Fruit fly (Drosophila melanogaster) whole organism, pupa: Measurements from ENCODE around the gene CG5021.

Experiments
- CG10348 ChIP-seq: fragments of 200-800 bp; sonication (Bioruptor generic); IDR thresholded peaks from 2 replicates; pipeline ENCODE4 v1.3.6; 2022; ENCODE audit warnings: missing biosample characterization, missing genetic modification characterization
- CG12605 ChIP-seq: fragments of 200-800 bp; sonication (Bioruptor generic); IDR thresholded peaks from 2 replicates; pipeline ENCODE4 v1.3.6; 2022; ENCODE audit warnings: missing biosample characterization, missing genetic modification characterization
- CG13204 ChIP-seq: fragments of 200-800 bp; sonication (Bioruptor generic); optimal IDR thresholded peaks from 2 replicates; lab custom pipeline; 2018; ENCODE audit warnings: missing biosample characterization, mild to moderate bottlenecking, missing genetic modification characterization, moderate library complexity
- CG14655 ChIP-seq: fragments of 200-800 bp; sonication (Bioruptor generic); optimal IDR thresholded peaks from 3 replicates; lab custom pipeline; 2017; ENCODE audit warnings: mild to moderate bottlenecking, missing biosample characterization, missing genetic modification reagents, missing genetic modification characterization
- CG15710 ChIP-seq: fragments of 200-800 bp; sonication (Bioruptor generic); optimal IDR thresholded peaks from 2 replicates; lab custom pipeline; 2018; ENCODE audit warnings: missing biosample characterization, mild to moderate bottlenecking, missing genetic modification characterization, moderate library complexity
- CG17806 ChIP-seq: fragments of 200-800 bp; sonication (Bioruptor generic); optimal IDR thresholded peaks from 2 replicates; lab custom pipeline; 2018; ENCODE audit warnings: missing biosample characterization, mild to moderate bottlenecking, missing genetic modification characterization, moderate library complexity
- CG32121 ChIP-seq: fragments of 200-800 bp; sonication (Bioruptor generic); IDR thresholded peaks from 2 replicates; pipeline ENCODE4 v1.3.6; 2022; ENCODE audit warnings: missing biosample characterization, missing genetic modification characterization
- CG34367 ChIP-seq: fragments of 200-800 bp; sonication (Bioruptor generic); optimal IDR thresholded peaks from 2 replicates; lab custom pipeline; 2018; ENCODE audit warnings: missing biosample characterization, mild to moderate bottlenecking, missing genetic modification characterization
- CG4496 ChIP-seq: fragments of 200-800 bp; sonication (Bioruptor generic); IDR thresholded peaks from 3 replicates; pipeline ENCODE4 v1.3.6; 2022; ENCODE audit warnings: missing biosample characterization, missing genetic modification characterization
- CG8159 ChIP-seq: fragments of 200-800 bp; sonication (Bioruptor generic); optimal IDR thresholded peaks from 3 replicates; lab custom pipeline; 2018; ENCODE audit warnings: missing biosample characterization, mild to moderate bottlenecking, missing genetic modification characterization, moderate library complexity
- CG8301 ChIP-seq: fragments of 200-800 bp; sonication (Bioruptor generic); optimal IDR thresholded peaks from 2 replicates; lab custom pipeline; 2018; ENCODE audit warnings: missing biosample characterization, mild to moderate bottlenecking, missing genetic modification characterization
- CG9948 ChIP-seq: fragments of 200-800 bp; sonication (Bioruptor generic); optimal IDR thresholded peaks from 2 replicates; lab custom pipeline; 2018; ENCODE audit warnings: missing biosample characterization, mild to moderate bottlenecking, missing genetic modification characterization, moderate library complexity
- D1 ChIP-seq: fragments of 200-800 bp; sonication (Bioruptor generic); optimal IDR thresholded peaks from 2 replicates; lab custom pipeline; 2018; ENCODE audit warnings: missing biosample characterization, mild to moderate bottlenecking, missing genetic modification characterization, moderate library complexity
- EcR ChIP-seq: fragments of 200-800 bp; sonication (Bioruptor generic); optimal IDR thresholded peaks from 3 replicates; lab custom pipeline; 2019; ENCODE audit warnings: missing biosample characterization, missing genetic modification characterization, mild to moderate bottlenecking, moderate library complexity, missing genetic modification reagents
- Ets98B ChIP-seq: fragments of 200-800 bp; sonication (Bioruptor generic); IDR thresholded peaks from 2 replicates; pipeline ENCODE4 v1.3.6; 2022; ENCODE audit warnings: missing biosample characterization, missing genetic modification characterization
- Pif1A ChIP-seq: fragments of 200-800 bp; sonication (Bioruptor generic); optimal IDR thresholded peaks from 3 replicates; lab custom pipeline; 2016; ENCODE audit warnings: missing biosample characterization, missing genetic modification characterization
- Pif1B ChIP-seq: fragments of 200-800 bp; sonication (Bioruptor generic); optimal IDR thresholded peaks from 3 replicates; lab custom pipeline; 2016; ENCODE audit warnings: missing biosample characterization, missing genetic modification characterization
- Snoo ChIP-seq: fragments of 200-800 bp; sonication (Bioruptor generic); optimal IDR thresholded peaks from 3 replicates; lab custom pipeline; 2017; ENCODE audit warnings: missing biosample characterization, mild to moderate bottlenecking, missing genetic modification characterization, inconsistent platforms
- fd96Ca ChIP-seq: fragments of 200-800 bp; sonication (Bioruptor generic); IDR thresholded peaks from 3 replicates; pipeline ENCODE4 v1.3.6; 2022; ENCODE audit warnings: missing biosample characterization, missing genetic modification characterization
- gl ChIP-seq: fragments of 200-800 bp; sonication (Bioruptor generic); optimal IDR thresholded peaks from 2 replicates; lab custom pipeline; 2018; ENCODE audit warnings: missing biosample characterization, mild to moderate bottlenecking, missing genetic modification characterization
- rn ChIP-seq: fragments of 200-800 bp; sonication (Bioruptor generic); IDR thresholded peaks from 2 replicates; pipeline ENCODE4 v1.3.6; 2022; ENCODE audit warnings: missing biosample characterization, missing genetic modification characterization

Gene CG5021

DNA sequence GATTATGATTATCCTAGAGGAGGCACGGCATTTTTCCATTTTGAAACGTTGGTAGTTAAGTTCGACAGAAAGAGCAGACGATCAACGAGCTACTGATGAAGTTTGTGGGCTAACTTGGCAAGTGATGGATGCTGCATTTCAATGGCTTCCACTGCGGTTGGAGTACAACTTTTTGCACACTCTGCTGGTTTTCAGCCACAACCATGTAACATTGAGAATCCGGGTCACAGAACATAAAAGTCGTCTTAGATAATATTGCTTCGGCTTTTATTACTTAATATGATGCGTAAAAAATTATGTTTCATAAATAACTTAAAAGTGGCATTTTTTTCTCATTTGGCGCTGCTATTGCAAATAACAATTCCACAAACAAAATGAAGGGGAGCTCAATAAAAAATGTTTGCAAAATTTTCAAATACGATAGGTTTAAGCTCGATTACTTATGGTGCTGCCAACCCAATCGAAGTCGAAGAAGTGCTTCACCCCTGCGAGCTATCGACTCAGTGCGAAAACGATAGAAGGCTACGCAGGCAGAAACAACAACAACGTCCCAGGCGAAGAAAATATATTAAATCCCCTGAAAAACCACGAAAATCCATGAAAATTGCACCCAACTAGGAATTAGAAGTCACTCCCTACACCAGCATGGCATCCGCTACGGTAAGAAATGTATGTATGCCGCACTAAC is at the start of gene CG5021, which contains the start of gene CG5653:
Gene CG5021 (plus strand): TSS at position 506 of the 688 bp plus-strand sequence.
Gene CG5653 (minus strand): TSS at position 51 of the 688 bp plus-strand sequence.
- TF ChIP-seq CG8159 (tag; lab: Kevin White, UChicago) (no peak), gl (tag; lab: Kevin White, UChicago) (peak; percentile 3)

DNA sequence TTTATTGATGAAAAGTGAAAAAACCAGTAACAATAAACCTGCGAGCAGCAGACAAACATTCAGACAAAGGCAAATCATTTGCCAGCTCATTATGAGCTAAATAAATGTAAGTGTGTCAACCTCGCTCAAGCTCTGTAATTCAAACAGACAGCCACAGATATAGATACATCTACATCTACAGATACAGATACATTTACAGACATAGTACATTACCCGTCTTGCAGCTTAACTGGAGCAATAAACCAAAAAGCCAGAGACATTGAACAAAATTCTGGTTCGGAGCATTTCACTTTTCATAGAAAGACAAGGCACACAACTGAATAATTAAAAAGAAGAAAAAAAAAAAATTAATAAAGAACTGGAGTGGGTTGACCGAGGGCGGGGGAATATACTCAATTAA is 47.0 kb upstream of the CG5021 start:
- TF ChIP-seq Ets98B (GFP tag; lab: Robert Waterston, UW) (no peak), Snoo (tag; lab: Kevin White, UChicago) (no peak), CG8301 (tag; lab: Kevin White, UChicago) (no peak), D1 (tag; lab: Kevin White, UChicago) (no peak), CG14655 (GFP tag; lab: Kevin White, UChicago) (no peak), gl (tag; lab: Kevin White, UChicago) (no peak), EcR (GFP tag; lab: Kevin White, UChicago) (no peak), CG34367 (tag; lab: Kevin White, UChicago) (no peak), CG9948 (tag; lab: Kevin White, UChicago) (no peak), Pif1A (GFP tag; lab: Kevin White, UChicago) (no peak), Pif1B (GFP tag; lab: Kevin White, UChicago) (no peak), CG12605 (GFP tag; lab: Robert Waterston, UW) (no peak), CG4496 (no peak), CG15710 (tag; lab: Kevin White, UChicago) (no peak), fd96Ca (no peak)

DNA sequence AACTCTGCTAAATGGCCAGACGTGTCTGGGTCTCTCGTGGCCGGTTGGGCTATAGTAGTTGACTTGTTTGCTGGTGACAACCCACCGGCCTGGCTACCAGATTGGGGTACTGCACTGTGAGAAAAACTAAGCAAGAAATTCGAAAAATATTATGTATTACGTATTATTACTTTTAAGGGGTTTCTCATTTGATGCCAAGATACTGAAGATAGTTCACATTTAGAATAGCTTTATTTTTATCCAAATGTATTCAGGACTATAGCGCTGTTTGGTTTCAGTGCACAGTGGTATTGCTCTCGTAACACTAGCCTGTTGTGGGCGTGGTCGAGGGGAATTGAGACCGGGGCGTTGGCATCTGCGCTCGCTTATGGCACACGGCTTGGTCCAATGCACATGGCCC is 45.9 kb upstream of the CG5021 start:
- TF ChIP-seq CG10348 (GFP tag; lab: Robert Waterston, UW) (peak; percentile 55; the same call in 1 of the 2 replicates), gl (tag; lab: Kevin White, UChicago) (no peak), rn (GFP tag; lab: Robert Waterston, UW) (peak; percentile 66), CG12605 (GFP tag; lab: Robert Waterston, UW) (peak; percentile 88), CG17806 (tag; lab: Kevin White, UChicago) (peak; percentile 52), fd96Ca (peak; percentile 91), CG9948 (tag; lab: Kevin White, UChicago) (peak; percentile 53), CG4496 (peak; percentile 93), CG32121 (GFP tag; lab: Robert Waterston, UW) (peak; percentile 94), CG14655 (GFP tag; lab: Kevin White, UChicago) (peak; percentile 76), CG8301 (tag; lab: Kevin White, UChicago) (peak; percentile 79), CG15710 (tag; lab: Kevin White, UChicago) (peak; percentile 36), Pif1A (GFP tag; lab: Kevin White, UChicago) (peak; percentile 80), CG34367 (tag; lab: Kevin White, UChicago) (peak; percentile 26), CG13204 (GFP tag; lab: Kevin White, UChicago) (no peak), Pif1B (GFP tag; lab: Kevin White, UChicago) (peak; percentile 34), CG8159 (tag; lab: Kevin White, UChicago) (peak; percentile 39), Ets98B (GFP tag; lab: Robert Waterston, UW) (peak; percentile 94), D1 (tag; lab: Kevin White, UChicago) (no peak), EcR (GFP tag; lab: Kevin White, UChicago) (peak; percentile 17), Snoo (tag; lab: Kevin White, UChicago) (peak; percentile 8)

DNA sequence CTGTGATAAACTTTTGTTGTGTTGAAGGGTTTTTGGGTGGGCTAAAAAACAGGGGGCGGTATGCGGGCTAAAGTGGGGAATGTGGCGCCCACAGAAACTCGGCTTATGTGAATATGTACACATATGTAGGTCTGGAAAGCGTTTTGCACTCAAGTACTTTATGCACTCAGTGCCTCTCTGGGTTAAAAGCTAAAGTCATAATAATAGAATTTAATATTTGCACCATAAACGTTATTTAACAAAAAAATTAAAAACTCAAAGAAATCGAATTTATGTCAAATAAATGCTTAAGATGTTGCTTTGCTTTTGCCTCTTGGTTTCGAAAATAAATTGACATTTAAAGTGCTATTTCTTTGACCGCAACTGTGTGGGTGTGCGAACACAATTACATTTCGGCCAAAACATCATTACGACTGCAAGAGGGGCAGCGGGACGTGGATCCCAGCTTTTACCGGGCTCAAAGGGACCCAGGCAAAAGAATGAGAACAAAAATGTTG is 42.2 kb upstream of the CG5021 start:
- TF ChIP-seq CG10348 (GFP tag; lab: Robert Waterston, UW) (no peak), CG32121 (GFP tag; lab: Robert Waterston, UW) (peak; percentile 59), CG14655 (GFP tag; lab: Kevin White, UChicago) (peak; percentile 29), CG8301 (tag; lab: Kevin White, UChicago) (no peak), CG15710 (tag; lab: Kevin White, UChicago) (peak; percentile 10), CG12605 (GFP tag; lab: Robert Waterston, UW) (peak; percentile 43), CG9948 (tag; lab: Kevin White, UChicago) (peak; percentile 6), CG13204 (GFP tag; lab: Kevin White, UChicago) (no peak), rn (GFP tag; lab: Robert Waterston, UW) (no peak), fd96Ca (no peak), Ets98B (GFP tag; lab: Robert Waterston, UW) (peak; percentile 48; the same call in 1 of the 2 replicates), EcR (GFP tag; lab: Kevin White, UChicago) (no peak), CG4496 (peak; percentile 43; the same call in 2 of the 3 replicates), D1 (tag; lab: Kevin White, UChicago) (no peak)

DNA sequence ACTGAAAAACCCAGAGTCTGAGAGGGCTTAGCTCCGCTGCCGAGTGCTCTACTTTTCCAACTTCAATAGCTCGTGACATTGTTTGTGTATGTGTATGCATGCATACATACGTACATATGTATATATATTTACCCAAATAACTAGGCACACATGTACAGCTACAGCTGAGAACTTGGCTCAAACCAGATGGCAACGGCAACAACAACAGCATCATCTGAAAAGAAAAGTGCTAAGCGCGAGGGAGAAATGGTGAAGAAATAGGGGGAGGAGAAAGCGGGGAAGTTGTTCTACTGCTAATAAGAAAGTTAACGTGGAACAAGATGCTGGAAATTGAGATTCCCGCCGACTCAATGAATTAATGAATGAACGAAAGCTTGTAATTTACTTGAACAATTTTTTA is 41.6 kb upstream of the CG5021 start:
- TF ChIP-seq Pif1A (GFP tag; lab: Kevin White, UChicago) (no peak), CG4496 (0 out of 3 replicates have a peak, but pooled peaks have one; percentile 18)

DNA sequence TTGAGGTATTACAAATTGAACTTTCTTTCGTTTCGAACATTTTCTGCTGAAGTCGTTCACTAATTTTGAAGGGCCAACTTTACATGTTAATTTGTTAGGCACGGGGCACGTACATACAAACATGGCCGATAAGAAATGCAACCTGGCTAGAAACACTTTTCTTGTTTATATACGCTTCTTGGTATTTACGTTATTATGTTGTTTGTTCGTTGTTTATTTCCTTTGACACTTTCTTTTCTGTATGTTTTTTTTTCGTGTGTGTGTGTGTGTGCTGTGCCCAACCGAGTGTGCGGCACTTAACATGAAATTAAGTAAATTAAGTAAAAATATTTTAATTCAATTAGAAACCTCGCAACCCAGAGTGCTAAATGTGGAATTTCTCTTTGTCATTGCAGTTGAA is 41.0 kb upstream of the CG5021 start:
- TF ChIP-seq Pif1A (GFP tag; lab: Kevin White, UChicago) (no peak), CG9948 (tag; lab: Kevin White, UChicago) (no peak)
